Fruit fly (Drosophila melanogaster) whole organism, embryonic: Measurements from ENCODE around the gene WASp.
A peak's percentile ranks its signal among the peaks of the same experiment; 100 is the strongest.

ENCODE experiments used
- Ada2b ChIP-seq: fragments of 200-800 bp; sonication (Bioruptor generic); IDR thresholded peaks from 2 replicates; pipeline ENCODE4 v1.3.6; 2022; ENCODE audit warnings: missing biosample characterization, missing genetic modification characterization
- Atf3 ChIP-seq: fragments of 200-800 bp; sonication (Bioruptor generic); optimal IDR thresholded peaks from 3 replicates; lab custom pipeline; 2016; ENCODE audit warnings: missing biosample characterization, missing genetic modification characterization
- C15 ChIP-seq: fragments of 200-800 bp; sonication (Bioruptor generic); IDR thresholded peaks from 3 replicates; pipeline ENCODE4 v1.3.6; 2022; ENCODE audit warnings: missing biosample characterization, missing genetic modification characterization
- CG10147 ChIP-seq: fragments of 200-800 bp; sonication (Bioruptor generic); optimal IDR thresholded peaks from 2 replicates; lab custom pipeline; 2019; ENCODE audit warnings: missing biosample characterization, mild to moderate bottlenecking, missing genetic modification characterization, moderate library complexity
- CG14667 ChIP-seq: fragments of 200-800 bp; sonication (Bioruptor generic); IDR thresholded peaks from 2 replicates; pipeline ENCODE4 v1.3.6; 2022; ENCODE audit warnings: missing biosample characterization, missing genetic modification characterization
- CG17359 ChIP-seq: fragments of 200-800 bp; sonication (Bioruptor generic); optimal IDR thresholded peaks from 3 replicates; lab custom pipeline; 2018; ENCODE audit warnings: missing biosample characterization, mild to moderate bottlenecking, missing genetic modification characterization, moderate library complexity
- CG18599 ChIP-seq: fragments of 200-800 bp; sonication (Bioruptor generic); optimal IDR thresholded peaks from 3 replicates; lab custom pipeline; 2017; ENCODE audit warnings: missing biosample characterization, missing genetic modification characterization, mild to moderate bottlenecking, moderate library complexity, missing genetic modification reagents
- CG30403 ChIP-seq: fragments of 200-800 bp; sonication (Bioruptor generic); optimal IDR thresholded peaks from 3 replicates; lab custom pipeline; 2016; ENCODE audit warnings: missing biosample characterization, missing genetic modification characterization
- CG31441 ChIP-seq: fragments of 200-800 bp; sonication (Bioruptor generic); IDR thresholded peaks from 2 replicates; pipeline ENCODE4 v1.3.6; 2022; ENCODE audit warnings: missing biosample characterization, missing genetic modification characterization
- CG32772 ChIP-seq: fragments of 200-800 bp; sonication (Bioruptor generic); IDR thresholded peaks from 2 replicates; pipeline ENCODE4 v1.3.6; 2022; ENCODE audit warnings: missing biosample characterization, missing genetic modification characterization
- CG3281 ChIP-seq: fragments of 200-800 bp; sonication (Bioruptor generic); optimal IDR thresholded peaks from 3 replicates; lab custom pipeline; 2017; ENCODE audit warnings: missing biosample characterization, mild to moderate bottlenecking, missing genetic modification characterization
- CG3407 ChIP-seq: fragments of 200-800 bp; sonication (Bioruptor generic); optimal IDR thresholded peaks from 2 replicates; lab custom pipeline; 2018; ENCODE audit warnings: missing biosample characterization, mild to moderate bottlenecking, missing genetic modification characterization
- CG42726 ChIP-seq: fragments of 200-800 bp; sonication (Bioruptor generic); IDR thresholded peaks from 2 replicates; pipeline ENCODE4 v1.3.6; 2022; ENCODE audit warnings: missing biosample characterization, missing genetic modification characterization; ENCODE audit not compliant: partially characterized antibody
- CG4617 ChIP-seq: fragments of 200-800 bp; sonication (Bioruptor generic); optimal IDR thresholded peaks from 3 replicates; lab custom pipeline; 2016; ENCODE audit warnings: missing biosample characterization, missing genetic modification characterization, borderline replicate concordance
- CG4820 ChIP-seq: fragments of 200-800 bp; sonication (Bioruptor generic); optimal IDR thresholded peaks from 3 replicates; lab custom pipeline; 2016; ENCODE audit warnings: missing biosample characterization, missing genetic modification characterization
- CG5245 ChIP-seq: fragments of 200-800 bp; sonication (Bioruptor generic); optimal IDR thresholded peaks from 3 replicates; lab custom pipeline; 2016; ENCODE audit warnings: missing biosample characterization, missing genetic modification characterization
- CG6854 ChIP-seq: fragments of 200-800 bp; sonication (Bioruptor generic); optimal IDR thresholded peaks from 3 replicates; lab custom pipeline; 2017; ENCODE audit warnings: missing biosample characterization, mild to moderate bottlenecking, missing genetic modification characterization
- CG8290 ChIP-seq, 3 experiments: fragments of 200-800 bp; sonication (Bioruptor generic); optimal IDR thresholded peaks; 2 replicates each; lab custom pipeline; 2016 to 2019; ENCODE audit warnings: missing biosample characterization in 3 of 3, missing genetic modification characterization in 3 of 3, mild to moderate bottlenecking in 2 of 3, moderate library complexity in 1 of 3
- CG9817 ChIP-seq: fragments of 200-800 bp; sonication (Bioruptor generic); optimal IDR thresholded peaks from 2 replicates; lab custom pipeline; 2018; ENCODE audit warnings: missing biosample characterization, mild to moderate bottlenecking, missing genetic modification characterization, moderate library complexity
- CHES-1-like ChIP-seq: fragments of 200-800 bp; sonication (Bioruptor generic); optimal IDR thresholded peaks from 2 replicates; lab custom pipeline; 2016; ENCODE audit warnings: missing biosample characterization, missing genetic modification characterization
- Dad ChIP-seq: fragments of 200-800 bp; sonication (Bioruptor generic); optimal IDR thresholded peaks from 3 replicates; lab custom pipeline; 2016; ENCODE audit warnings: missing biosample characterization, missing genetic modification characterization
- Dp ChIP-seq: fragments of 200-800 bp; sonication (Bioruptor generic); optimal IDR thresholded peaks from 2 replicates; lab custom pipeline; 2018; ENCODE audit warnings: missing biosample characterization, mild to moderate bottlenecking, missing genetic modification characterization, moderate library complexity
- E2f2 ChIP-seq: fragments of 200-800 bp; sonication (Bioruptor generic); IDR thresholded peaks from 2 replicates; pipeline ENCODE4 v1.3.6; 2022; ENCODE audit warnings: missing biosample characterization, missing genetic modification characterization
- Elba2 ChIP-seq: fragments of 200-800 bp; sonication (Bioruptor generic); optimal IDR thresholded peaks from 3 replicates; lab custom pipeline; 2016; ENCODE audit warnings: missing biosample characterization, missing genetic modification characterization
- Fer3 ChIP-seq: fragments of 200-800 bp; sonication (Bioruptor generic); optimal IDR thresholded peaks from 2 replicates; lab custom pipeline; 2018; ENCODE audit warnings: missing biosample characterization, mild to moderate bottlenecking, missing genetic modification characterization, moderate library complexity
- HHEX ChIP-seq: fragments of 200-800 bp; sonication (Bioruptor generic); optimal IDR thresholded peaks from 3 replicates; lab custom pipeline; 2017; ENCODE audit warnings: missing biosample characterization, mild to moderate bottlenecking, missing genetic modification characterization, missing genetic modification reagents
- HLHmδ ChIP-seq: fragments of 200-800 bp; sonication (Bioruptor generic); optimal IDR thresholded peaks from 2 replicates; lab custom pipeline; 2018; ENCODE audit warnings: missing biosample characterization, mild to moderate bottlenecking, missing genetic modification characterization, moderate library complexity
- Hr78 ChIP-seq, 2 experiments: fragments of 200-800 bp in 1 of 2; fragments of >200 bp in 1 of 2; sonication (Bioruptor generic) in 1 of 2; optimal IDR thresholded peaks; 2 replicates each; lab custom pipeline; 2017 to 2019; ENCODE audit warnings: missing biosample characterization in 2 of 2, missing genetic modification characterization in 2 of 2, mild to moderate bottlenecking in 1 of 2, moderate library complexity in 1 of 2
- Med ChIP-seq: fragments of 200-800 bp; sonication (Bioruptor generic); peaks from one replicate; lab custom pipeline; 2016; ENCODE audit warnings: missing biosample characterization, missing genetic modification characterization, mild to moderate bottlenecking, inconsistent platforms, moderate library complexity
- Meics ChIP-seq: fragments of 200-800 bp; sonication (Bioruptor generic); optimal IDR thresholded peaks from 2 replicates; lab custom pipeline; 2017; ENCODE audit warnings: missing biosample characterization, mild to moderate bottlenecking, missing genetic modification characterization
- Myb ChIP-seq: fragments of 200-800 bp; sonication (Bioruptor generic); optimal IDR thresholded peaks from 2 replicates; lab custom pipeline; 2016; ENCODE audit warnings: missing biosample characterization, missing genetic modification characterization
- Optix ChIP-seq: fragments of 200-800 bp; sonication (Bioruptor generic); IDR thresholded peaks from 3 replicates; pipeline ENCODE4 v1.3.6; 2022; ENCODE audit warnings: missing biosample characterization, missing genetic modification characterization
- Sox102F ChIP-seq: fragments of 200-800 bp; sonication (Bioruptor generic); optimal IDR thresholded peaks from 2 replicates; lab custom pipeline; 2018; ENCODE audit warnings: missing biosample characterization, mild to moderate bottlenecking, missing genetic modification characterization, moderate library complexity
- Vsx1 ChIP-seq: fragments of 200-800 bp; sonication (Bioruptor generic); optimal IDR thresholded peaks from 2 replicates; lab custom pipeline; 2017; ENCODE audit warnings: missing biosample characterization, mild to moderate bottlenecking, missing genetic modification characterization, missing genetic modification reagents
- az2 ChIP-seq: fragments of 200-800 bp; sonication (Bioruptor generic); optimal IDR thresholded peaks from 3 replicates; lab custom pipeline; 2016; ENCODE audit warnings: missing biosample characterization, missing genetic modification characterization
- bcd ChIP-seq: fragments of 200-800 bp; sonication (Bioruptor generic); optimal IDR thresholded peaks from 2 replicates; lab custom pipeline; 2017; ENCODE audit warnings: missing biosample characterization, mild to moderate bottlenecking, missing genetic modification characterization
- bowl ChIP-seq: fragments of 200-800 bp; sonication (Bioruptor generic); IDR thresholded peaks from 2 replicates; pipeline ENCODE4 v1.3.6; 2022; ENCODE audit warnings: missing biosample characterization, missing genetic modification characterization
- eyg ChIP-seq: fragments of 200-800 bp; sonication (Bioruptor generic); optimal IDR thresholded peaks from 3 replicates; lab custom pipeline; 2016; ENCODE audit warnings: missing biosample characterization, missing genetic modification characterization
- grau ChIP-seq: fragments of 200-800 bp; optimal IDR thresholded peaks from 3 replicates; lab custom pipeline; 2019; ENCODE audit warnings: missing biosample characterization, mild to moderate bottlenecking, missing genetic modification characterization, moderate library complexity
- gt ChIP-seq: fragments of 200-800 bp; sonication (Bioruptor generic); IDR thresholded peaks from 2 replicates; pipeline ENCODE4 v1.3.6; 2022; ENCODE audit warnings: missing biosample characterization, missing genetic modification characterization
- kay ChIP-seq: fragments of 200-800 bp; sonication (Bioruptor generic); optimal IDR thresholded peaks from 2 replicates; lab custom pipeline; 2016; ENCODE audit warnings: missing biosample characterization, missing genetic modification characterization
- mam ChIP-seq: fragments of 200-800 bp; sonication (Bioruptor generic); optimal IDR thresholded peaks from 3 replicates; lab custom pipeline; 2016; ENCODE audit warnings: missing biosample characterization, missing genetic modification characterization
- mirr ChIP-seq: fragments of 200-800 bp; sonication (Bioruptor generic); optimal IDR thresholded peaks from 3 replicates; lab custom pipeline; 2018; ENCODE audit warnings: missing biosample characterization, mild to moderate bottlenecking, missing genetic modification characterization
- p53 ChIP-seq: fragments of 200-800 bp; sonication (Bioruptor generic); optimal IDR thresholded peaks from 2 replicates; lab custom pipeline; 2016; ENCODE audit warnings: missing biosample characterization, missing genetic modification characterization
- peb ChIP-seq: fragments of 200-800 bp; sonication (Bioruptor generic); IDR thresholded peaks from 2 replicates; pipeline ENCODE4 v1.3.6; 2022; ENCODE audit warnings: missing biosample characterization, missing genetic modification characterization
- phol ChIP-seq: fragments of 200-800 bp; sonication (Bioruptor generic); optimal IDR thresholded peaks from 3 replicates; lab custom pipeline; 2018; ENCODE audit warnings: missing biosample characterization, mild to moderate bottlenecking, missing genetic modification characterization, moderate library complexity
- sens ChIP-seq: fragments of 200-800 bp; sonication (Bioruptor generic); peaks from one replicate; lab custom pipeline; 2016; ENCODE audit warnings: missing biosample characterization, missing genetic modification characterization
- sisA ChIP-seq: fragments of 200-800 bp; sonication (Bioruptor generic); IDR thresholded peaks from 2 replicates; pipeline ENCODE4 v1.3.6; 2022; ENCODE audit warnings: missing biosample characterization, missing genetic modification characterization
- so ChIP-seq: fragments of 200-800 bp; sonication (Bioruptor generic); IDR thresholded peaks from 3 replicates; pipeline ENCODE4 v1.3.6; 2022; ENCODE audit warnings: missing biosample characterization, missing genetic modification characterization
- wek ChIP-seq: fragments of 200-800 bp; sonication (Bioruptor generic); optimal IDR thresholded peaks from 3 replicates; lab custom pipeline; 2018; ENCODE audit warnings: missing biosample characterization, mild to moderate bottlenecking, missing genetic modification characterization, moderate library complexity
- wor ChIP-seq: fragments of 200-800 bp; sonication (Bioruptor generic); IDR thresholded peaks from 2 replicates; pipeline ENCODE4 v1.3.6; 2022; ENCODE audit warnings: missing biosample characterization, missing genetic modification characterization
- zen2 ChIP-seq: fragments of 200-800 bp; sonication (Bioruptor generic); IDR thresholded peaks from 3 replicates; pipeline ENCODE4 v1.3.6; 2022; ENCODE audit warnings: missing biosample characterization, missing genetic modification characterization; ENCODE audit not compliant: partially characterized antibody
- zfh1 ChIP-seq: fragments of 200-800 bp; sonication (Bioruptor generic); IDR thresholded peaks from 3 replicates; pipeline ENCODE4 v1.3.6; 2022; ENCODE audit warnings: missing biosample characterization, missing genetic modification characterization

The WASp gene

dm6 chr3R:28831172-28831571 lies 652 bp downstream of the WASp start (continued):
- TF ChIP-seq E2f2 (GFP tag; lab: Robert Waterston, UW) (peak; percentile 18; the same call in 1 of the 2 replicates), CG3281 (no peak), mam (peak; percentile 4), sisA (GFP tag; lab: Robert Waterston, UW) (no peak; the same call in 1 of the 2 replicates), Atf3 (no peak), Myb (GFP tag; lab: Kevin White, UChicago) (no peak), so (GFP tag; lab: Robert Waterston, UW) (no peak; the same call in 2 of the 3 replicates), CHES-1-like (GFP tag; lab: Kevin White, UChicago) (no peak), CG32772 (GFP tag; lab: Robert Waterston, UW) (no peak), Dp (no peak), CG14667 (no peak), eyg (GFP tag; lab: Kevin White, UChicago) (no peak), Hr78 (GFP tag; optimal IDR thresholded peaks at IDR 0.05; lab: Kevin White, UChicago) (no peak), peb (GFP tag; lab: Robert Waterston, UW) (no peak), CG4617 (GFP tag; lab: Kevin White, UChicago) (no peak), bcd (GFP tag; lab: Kevin White, UChicago) (no peak), Vsx1 (GFP tag; lab: Kevin White, UChicago) (no peak), zen2 (0 out of 3 replicates have a peak, but pooled peaks have one; percentile 23), C15 (GFP tag; lab: Robert Waterston, UW) (no peak), gt (GFP tag; lab: Robert Waterston, UW) (no peak), CG6854 (GFP tag; lab: Kevin White, UChicago) (no peak), mirr (peak; percentile 86), CG42726 (no peak), bowl (peak; percentile 39; the same call in 1 of the 2 replicates), CG3407 (GFP tag; lab: Kevin White, UChicago) (no peak), CG9817 (tag; lab: Kevin White, UChicago) (no peak), kay (GFP tag; lab: Kevin White, UChicago) (peak; percentile 71), HHEX (peak; percentile 1), CG4820 (no peak), p53 (GFP tag; lab: Kevin White, UChicago) (no peak), zfh1 (GFP tag; lab: Robert Waterston, UW) (peak; percentile 43; the same call in 1 of the 3 replicates), CG18599 (GFP tag; lab: Kevin White, UChicago) (peak; percentile 31), Dad (GFP tag; lab: Kevin White, UChicago) (no peak), CG10147 (GFP tag; lab: Kevin White, UChicago) (no peak), wor (no peak), CG5245 (GFP tag; lab: Kevin White, UChicago) (no peak), CG17359 (tag; lab: Kevin White, UChicago) (no peak), CG8290 (GFP tag; optimal IDR thresholded peaks at IDR 0.05; lab: Kevin White, UChicago) (no peak), CG8290 (tag; optimal IDR thresholded peaks at IDR 0.05; lab: Kevin White, UChicago) (peak in 1 of 2 experiments; percentile 49), HLHmδ (GFP tag; lab: Kevin White, UChicago) (no peak), Elba2 (GFP tag; lab: Kevin White, UChicago) (no peak), Optix (no peak)

- TF ChIP-seq sens (peak; percentile 46), CG31441 (no peak), Meics (GFP tag; lab: Kevin White, UChicago) (peak; percentile 10), Sox102F (peak; percentile 43), bowl (no peak), Fer3 (tag; lab: Kevin White, UChicago) (peak; percentile 23), az2 (GFP tag; lab: Kevin White, UChicago) (peak; percentile 19), CG30403 (GFP tag; lab: Kevin White, UChicago) (peak; percentile 3), wek (GFP tag; lab: Kevin White, UChicago) (no peak), grau (tag; lab: Kevin White, UChicago) (peak; percentile 77), phol (tag; lab: Kevin White, UChicago) (peak; percentile 25), Med (GFP tag; lab: Kevin White, UChicago) (peak; percentile 63), Ada2b (GFP tag; lab: Robert Waterston, UW) (peak; percentile 34)
These were observed 1.1 kb downstream of the WASp start for dm6 chr3R:28830746-28831145.
